Fruit fly (Drosophila melanogaster): ENCODE measurements around the gene CG3939.
A peak's percentile ranks its signal among the peaks of the same experiment; 100 is the strongest.

The CG3939 gene

DNA sequence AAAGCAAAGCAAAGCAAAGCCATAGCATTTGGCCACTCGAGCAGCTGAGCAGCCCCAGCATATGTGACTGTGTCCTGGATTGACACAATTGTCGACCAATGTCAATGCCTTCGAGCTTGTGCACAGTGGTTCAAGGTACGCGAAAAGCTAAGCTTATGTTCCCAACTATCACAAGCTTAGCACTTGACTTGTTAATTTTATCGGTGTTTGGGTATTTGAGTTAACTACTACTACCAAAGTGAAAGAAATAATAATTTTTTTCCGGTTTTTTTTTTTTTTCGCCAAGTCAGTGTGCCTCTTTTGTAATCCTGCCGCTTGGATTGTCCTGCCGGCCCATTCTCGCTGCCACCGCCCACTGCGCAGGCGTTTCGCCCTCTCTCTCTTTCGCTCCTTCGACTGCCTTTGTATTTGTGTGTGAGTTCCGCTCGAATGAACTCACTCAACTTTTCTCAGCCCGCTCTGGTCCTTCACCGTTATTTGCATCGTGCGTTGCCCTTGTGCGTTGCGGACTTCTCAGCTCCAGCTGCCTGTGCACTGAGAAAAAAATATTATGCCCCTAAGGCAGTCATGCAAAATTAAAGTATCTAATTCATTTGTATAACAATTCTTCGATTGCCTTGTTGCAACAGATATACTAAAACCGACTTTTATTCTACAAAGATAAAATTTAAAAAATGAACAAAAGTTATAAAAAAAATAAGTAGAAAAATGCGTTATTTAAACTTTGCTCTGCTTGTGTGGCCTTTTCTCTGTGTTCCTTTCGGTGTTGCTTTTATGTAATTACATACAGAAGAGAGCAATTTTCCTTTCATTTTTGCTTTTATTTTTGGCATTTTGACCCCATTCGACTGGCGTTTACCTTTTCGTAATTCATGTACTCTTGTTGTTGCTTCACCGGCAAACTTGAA, 31.3 kb downstream of the CG3939 start (continued):
- TF ChIP-seq CG32532 (GFP tag; IDR thresholded peaks at IDR 0.05) (peak; percentile 80), vfl (GFP tag; optimal IDR thresholded peaks at IDR 0.05) (peak; percentile 16), Eip74EF (GFP tag; optimal IDR thresholded peaks at IDR 0.05) (no peak), Pdp1 (GFP tag; optimal IDR thresholded peaks at IDR 0.05) (peak; percentile 63 to 66), CG3838 (GFP tag; optimal IDR thresholded peaks at IDR 0.05) (no peak), CG15073 (GFP tag; optimal IDR thresholded peaks at IDR 0.05) (no peak), gsb (GFP tag; IDR thresholded peaks at IDR 0.05) (peak; percentile 61), zfh2 (GFP tag; optimal IDR thresholded peaks at IDR 0.05) (peak; percentile 50), CG13775 (GFP tag; optimal IDR thresholded peaks at IDR 0.05) (peak; percentile 21), ci (GFP tag; IDR thresholded peaks at IDR 0.05) (peak; percentile 88), crp (GFP tag; optimal IDR thresholded peaks at IDR 0.05) (peak in 1 of 2 experiments; percentile 12), Lhr (GFP tag; optimal IDR thresholded peaks at IDR 0.05) (no peak), Dad (GFP tag; optimal IDR thresholded peaks at IDR 0.05) (peak; percentile 13), slou (GFP tag; optimal IDR thresholded peaks at IDR 0.05) (peak; percentile 45), CG17186 (GFP tag; optimal IDR thresholded peaks at IDR 0.05) (no peak), CG2875 (GFP tag; optimal IDR thresholded peaks at IDR 0.05) (peak; percentile 39), oc (tag; optimal IDR thresholded peaks at IDR 0.05) (peak; percentile 17), Mad (GFP tag; optimal IDR thresholded peaks at IDR 0.05) (peak; percentile 20), CG3995 (GFP tag; optimal IDR thresholded peaks at IDR 0.05) (no peak), fd64A (GFP tag; optimal IDR thresholded peaks at IDR 0.05) (no peak), CG10321 (GFP tag; IDR thresholded peaks at IDR 0.05) (no peak; the same call in 1 of the 2 replicates), ase (GFP tag; IDR thresholded peaks at IDR 0.05) (peak; percentile 55; the same call in 1 of the 3 replicates), HmgD (GFP tag; optimal IDR thresholded peaks at IDR 0.05) (peak; percentile 19), Hmr (GFP tag; optimal IDR thresholded peaks at IDR 0.05) (peak; percentile 79), CG13123 (GFP tag; optimal IDR thresholded peaks at IDR 0.05) (no peak), CG30020 (tag; optimal IDR thresholded peaks at IDR 0.05) (no peak), E2f1 (GFP tag; IDR thresholded peaks at IDR 0.05) (peak; percentile 73), knrl (GFP tag; IDR thresholded peaks at IDR 0.05; ENCODE audit: partially characterized antibody) (no peak), dimm (GFP tag; IDR thresholded peaks at IDR 0.05) (peak; percentile 61; the same call in 1 of the 2 replicates), pb (GFP tag; optimal IDR thresholded peaks at IDR 0.05) (peak; percentile 37), CG4360 (GFP tag; IDR thresholded peaks at IDR 0.05) (no peak), cwo (GFP tag; optimal IDR thresholded peaks at IDR 0.05) (peak; percentile 69), MESR4 (GFP tag; optimal IDR thresholded peaks at IDR 0.05) (no peak), ERR (GFP tag; optimal IDR thresholded peaks at IDR 0.05) (peak; percentile 61), CG11247 (GFP tag; IDR thresholded peaks at IDR 0.05) (peak; percentile 61), Rx (GFP tag; IDR thresholded peaks at IDR 0.05) (peak; percentile 62; the same call in 1 of the 2 replicates), unc-4 (GFP tag; IDR thresholded peaks at IDR 0.05; ENCODE audit: partially characterized antibody) (no peak), CG1832 (GFP tag; optimal IDR thresholded peaks at IDR 0.05) (no peak), phol (tag; optimal IDR thresholded peaks at IDR 0.05) (peak; percentile 48), CG18764 (GFP tag; optimal IDR thresholded peaks at IDR 0.05) (peak; percentile 17), CG11696 (GFP tag; IDR thresholded peaks at IDR 0.05) (peak; percentile 53; the same call in 1 of the 2 replicates), CG11723 (GFP tag; optimal IDR thresholded peaks at IDR 0.05) (peak; percentile 23), kni (GFP tag; optimal IDR thresholded peaks at IDR 0.05) (no peak), Dll (GFP tag; IDR thresholded peaks at IDR 0.05; ENCODE audit: partially characterized antibody) (no peak), CG1792 (GFP tag; optimal IDR thresholded peaks at IDR 0.05) (peak; percentile 45), CG12659 (GFP tag; optimal IDR thresholded peaks at IDR 0.05) (peak; percentile 45), CG12769 (tag; optimal IDR thresholded peaks at IDR 0.05) (peak; percentile 41)
